Worm (Caenorhabditis elegans) whole organism, L4 larva: ENCODE measurements around the gene C09F12.2.

Source experiments
- aha-1 ChIP-seq: fragments of 150-350 bp; peaks from one replicate; lab custom pipeline; 2014; ENCODE audit warnings: missing biosample characterization, missing genetic modification characterization
- ama-1 ChIP-seq: fragments of 150-350 bp; optimal IDR thresholded peaks from 2 replicates; lab custom pipeline; 2014; ENCODE audit warnings: inconsistent platforms, mixed read lengths
- ceh-28 ChIP-seq: fragments of 150-350 bp; optimal IDR thresholded peaks from 2 replicates; lab custom pipeline; 2014; ENCODE audit warnings: missing biosample characterization, missing genetic modification reagents, missing genetic modification characterization
- daf-16 ChIP-seq, 3 experiments: sonication (generic microtip); optimal IDR thresholded peaks; 2 replicates each; lab custom pipeline; 2016 to 2017; ENCODE audit warnings: missing genetic modification characterization in 3 of 3, missing genetic modification reagents in 3 of 3, mild to moderate bottlenecking in 2 of 3, missing compliant biosample characterization in 2 of 3, missing biosample characterization in 1 of 3, moderate library complexity in 1 of 3
- dmd-6 ChIP-seq: fragments of 200-800 bp; sonication (Bioruptor generic); IDR thresholded peaks from 2 replicates; pipeline ENCODE4 v1.3.6; 2022; ENCODE audit warnings: missing genetic modification reagents, missing genetic modification characterization, missing compliant biosample characterization
- dve-1 ChIP-seq: sonication (generic microtip); optimal IDR thresholded peaks from 2 replicates; lab custom pipeline; 2017; ENCODE audit warnings: antibody characterized with exemption, mild to moderate bottlenecking, missing genetic modification characterization, missing compliant biosample characterization; ENCODE audit not compliant: insufficient read depth
- egl-27 ChIP-seq: sonication (generic microtip); optimal IDR thresholded peaks from 3 replicates; lab custom pipeline; 2017; ENCODE audit warnings: missing biosample characterization, missing genetic modification reagents, missing genetic modification characterization
- fkh-10 ChIP-seq: fragments of 150-350 bp; optimal IDR thresholded peaks from 2 replicates; lab custom pipeline; 2014; ENCODE audit warnings: missing biosample characterization, missing genetic modification reagents, missing genetic modification characterization
- hif-1 ChIP-seq, 2 experiments: sonication (generic microtip); optimal IDR thresholded peaks; 2 replicates each; lab custom pipeline; 2016 to 2017; ENCODE audit warnings: missing compliant biosample characterization in 2 of 2, missing genetic modification characterization in 2 of 2, missing genetic modification reagents in 2 of 2, missing genotype in 2 of 2, mild to moderate bottlenecking in 1 of 2
- hlh-11 ChIP-seq: fragments of 200-800 bp; sonication (Bioruptor generic); optimal IDR thresholded peaks from 2 replicates; lab custom pipeline; 2018; ENCODE audit warnings: mild to moderate bottlenecking, missing genetic modification characterization, missing compliant biosample characterization
- hlh-30 ChIP-seq: sonication (generic microtip); optimal IDR thresholded peaks from 2 replicates; lab custom pipeline; 2017; ENCODE audit warnings: antibody characterized with exemption, mild to moderate bottlenecking, missing genetic modification characterization, missing compliant biosample characterization; ENCODE audit not compliant: insufficient read depth
- hmg-1.1 ChIP-seq: fragments of 200-800 bp; sonication (Bioruptor generic); IDR thresholded peaks from 2 replicates; pipeline ENCODE4 v1.3.6; 2022; ENCODE audit warnings: missing genetic modification reagents, missing genetic modification characterization, missing compliant biosample characterization
- lin-1 ChIP-seq: fragments of 200-800 bp; sonication (Bioruptor generic); IDR thresholded peaks from 2 replicates; pipeline ENCODE4 v1.3.6; 2022; ENCODE audit warnings: missing genetic modification reagents, missing genetic modification characterization, missing compliant biosample characterization
- lin-29 ChIP-seq: fragments of 200-800 bp; sonication (Bioruptor generic); IDR thresholded peaks from 2 replicates; pipeline ENCODE4 v1.3.6; 2022; ENCODE audit warnings: missing genetic modification reagents, missing genetic modification characterization, missing compliant biosample characterization
- lin-38 ChIP-seq: fragments of 200-800 bp; sonication (Bioruptor generic); IDR thresholded peaks from 2 replicates; pipeline ENCODE4 v1.3.6; 2022; ENCODE audit warnings: missing genetic modification reagents, missing genetic modification characterization, missing compliant biosample characterization
- madf-9 ChIP-seq: fragments of 200-800 bp; sonication (Bioruptor generic); conservative IDR thresholded peaks from 2 replicates; pipeline ENCODE4 v1.3.6; 2022; ENCODE audit warnings: missing genetic modification reagents, missing genetic modification characterization, missing compliant biosample characterization
- mxl-3 ChIP-seq: fragments of 200-800 bp; sonication (Bioruptor generic); optimal IDR thresholded peaks from 2 replicates; lab custom pipeline; 2018; ENCODE audit warnings: mild to moderate bottlenecking, missing genetic modification characterization, missing compliant biosample characterization
- nhr-10 ChIP-seq: fragments of 150-350 bp; optimal IDR thresholded peaks from 2 replicates; lab custom pipeline; 2014; ENCODE audit warnings: missing biosample characterization, missing genetic modification characterization
- nhr-28 ChIP-seq: fragments of 150-350 bp; optimal IDR thresholded peaks from 2 replicates; lab custom pipeline; 2014; ENCODE audit warnings: missing biosample characterization, missing genetic modification characterization
- nhr-77 ChIP-seq: fragments of 150-350 bp; optimal IDR thresholded peaks from 2 replicates; lab custom pipeline; 2014; ENCODE audit warnings: missing biosample characterization, missing genetic modification characterization
- php-3 ChIP-seq: fragments of 200-800 bp; sonication (Bioruptor generic); IDR thresholded peaks from 2 replicates; pipeline ENCODE4 v1.3.6; 2022; ENCODE audit warnings: missing genetic modification reagents, missing genetic modification characterization, missing compliant biosample characterization
- pqm-1 ChIP-seq: sonication (generic microtip); optimal IDR thresholded peaks from 2 replicates; lab custom pipeline; 2017; ENCODE audit warnings: missing biosample characterization, missing genetic modification characterization
- rbr-2 ChIP-seq: sonication (generic microtip); optimal IDR thresholded peaks from 2 replicates; lab custom pipeline; 2016; ENCODE audit warnings: missing genotype, missing genetic modification characterization, missing compliant biosample characterization
- sdz-12 ChIP-seq: fragments of 200-800 bp; sonication (Bioruptor generic); optimal IDR thresholded peaks from 2 replicates; lab custom pipeline; 2018; ENCODE audit warnings: mild to moderate bottlenecking, missing genetic modification characterization, missing compliant biosample characterization
- spr-1 ChIP-seq: sonication (generic microtip); optimal IDR thresholded peaks from 2 replicates; lab custom pipeline; 2016; ENCODE audit warnings: mild to moderate bottlenecking, missing genetic modification characterization, missing compliant biosample characterization
- tag-97 ChIP-seq: fragments of 200-800 bp; sonication (Bioruptor generic); IDR thresholded peaks from 2 replicates; pipeline ENCODE4 v1.3.6; 2022; ENCODE audit warnings: missing genetic modification characterization, missing compliant biosample characterization
- tra-1 ChIP-seq: fragments of 200-800 bp; sonication (Bioruptor generic); IDR thresholded peaks from 2 replicates; pipeline ENCODE4 v1.3.6; 2022; ENCODE audit warnings: missing genetic modification reagents, missing genetic modification characterization, missing compliant biosample characterization
- unc-39 ChIP-seq: sonication (generic microtip); optimal IDR thresholded peaks from 2 replicates; lab custom pipeline; 2017; ENCODE audit warnings: missing biosample characterization, missing genetic modification characterization
- zag-1 ChIP-seq: fragments of 150-350 bp; optimal IDR thresholded peaks from 2 replicates; lab custom pipeline; 2014; ENCODE audit warnings: missing biosample characterization, missing genetic modification characterization
- zfp-2 ChIP-seq: sonication (generic microtip); optimal IDR thresholded peaks from 2 replicates; lab custom pipeline; 2016; ENCODE audit warnings: mild to moderate bottlenecking, missing genetic modification characterization, missing compliant biosample characterization
- ztf-7 ChIP-seq: fragments of 150-350 bp; optimal IDR thresholded peaks from 2 replicates; lab custom pipeline; 2014; ENCODE audit warnings: missing biosample characterization, missing genetic modification characterization

Gene C09F12.2

ce11 chrX:11053615-11054014, at the start of gene C09F12.2:
TSS of gene C09F12.2 (plus strand) at chrX:11053915.
- TF ChIP-seq ama-1 (lab: Kevin White, UChicago) (no peak), tag-97 (0 out of 2 replicates have a peak, but pooled peaks have one; percentile 67)

ce11 chrX:11007393-11007792, 46.3 kb upstream of the C09F12.2 start:
- peak; percentile 20; the same call in 1 of the 2 replicates for TF ChIP-seq php-3
- TF ChIP-seq lin-38 (GFP tag; lab: Robert Waterston, UW): no peak
- TF ChIP-seq sdz-12: no peak
- TF ChIP-seq dve-1: peak; percentile 59
- no peak for TF ChIP-seq ama-1 (lab: Kevin White, UChicago)
- TF ChIP-seq daf-16 (GFP tag; optimal IDR thresholded peaks at IDR 0.05; lab: Kevin White, UChicago): no peak
- peak; percentile 63 for TF ChIP-seq daf-16 (tag; optimal IDR thresholded peaks at IDR 0.05; lab: Kevin White, UChicago)
- TF ChIP-seq hlh-30: peak; percentile 8
- peak; percentile 47 for TF ChIP-seq hlh-11 (tag; lab: Kevin White, UChicago)
- peak; percentile 49 for TF ChIP-seq dmd-6 (GFP tag; lab: Robert Waterston, UW)
- no peak for TF ChIP-seq spr-1
- TF ChIP-seq nhr-28 (tag; lab: Kevin White, UChicago): peak; percentile 21

- TF ChIP-seq hlh-30 (peak; percentile 16), unc-39 (tag; lab: Kevin White, UChicago) (no peak), zag-1 (tag; lab: Kevin White, UChicago) (no peak), dmd-6 (GFP tag; lab: Robert Waterston, UW) (peak; percentile 78), mxl-3 (GFP tag; lab: Kevin White, UChicago) (peak; percentile 13), daf-16 (GFP tag; optimal IDR thresholded peaks at IDR 0.05; lab: Kevin White, UChicago) (no peak), daf-16 (tag; optimal IDR thresholded peaks at IDR 0.05; lab: Kevin White, UChicago) (peak; percentile 95), hlh-11 (tag; lab: Kevin White, UChicago) (peak; percentile 73), nhr-28 (tag; lab: Kevin White, UChicago) (peak; percentile 41), dve-1 (peak; percentile 70), nhr-77 (peak; percentile 58), php-3 (peak; percentile 57; the same call in 1 of the 2 replicates), ztf-7 (peak; percentile 24), pqm-1 (peak; percentile 89), hmg-1.1 (GFP tag; lab: Robert Waterston, UW) (no peak), tra-1 (GFP tag; lab: Robert Waterston, UW) (peak; percentile 54; the same call in 1 of the 2 replicates), lin-1 (GFP tag; lab: Robert Waterston, UW) (peak; percentile 67; the same call in 1 of the 2 replicates), ceh-28 (no peak)
Observed at ce11 chrX:11008052-11008451, 45.7 kb upstream of the C09F12.2 start, which contains the start of gene del-5. TSS of gene del-5 (minus strand) at chrX:11008181.

- TF ChIP-seq nhr-10 (tag; lab: Kevin White, UChicago) (no peak), lin-29 (GFP tag; lab: Robert Waterston, UW) (no peak), tag-97 (no peak), rbr-2 (tag; lab: Kevin White, UChicago) (no peak), madf-9 (GFP tag; lab: Robert Waterston, UW) (no peak), egl-27 (no peak)
Observed at ce11 chrX:11008954-11009353, 44.8 kb upstream of the C09F12.2 start, which contains the start of gene ttr-31. TSS of gene ttr-31 (minus strand) at chrX:11009054.

ce11 chrX:11010565-11010964, 43.1 kb upstream of the C09F12.2 start, which contains the start of gene F58A3.4:
TSS of gene F58A3.4 (minus strand) at chrX:11010665.
- TF ChIP-seq fkh-10 (GFP tag; lab: Kevin White, UChicago) (no peak), aha-1 (peak; percentile 45), unc-39 (tag; lab: Kevin White, UChicago) (no peak)

- no peak for TF ChIP-seq nhr-10 (tag; lab: Kevin White, UChicago)
- no peak for TF ChIP-seq hif-1 (tag; optimal IDR thresholded peaks at IDR 0.05; lab: Kevin White, UChicago)
- no peak for TF ChIP-seq lin-38 (GFP tag; lab: Robert Waterston, UW)
- no peak for TF ChIP-seq zfp-2 (tag; lab: Kevin White, UChicago)
- TF ChIP-seq, all 104 proteins: peak for 0
Observed at ce11 chrX:11012337-11012736, 41.4 kb upstream of the C09F12.2 start, which contains the start of gene F58A3.3. TSS of gene F58A3.3 (plus strand) at chrX:11012637.
